Worm (Caenorhabditis elegans) whole organism, L3 larva: ENCODE measurements around the gene str-204.

Source experiments
- ceh-9 ChIP-seq: sonication (generic microtip); optimal IDR thresholded peaks from 2 replicates; lab custom pipeline; 2018; ENCODE audit warnings: missing biosample characterization, missing genetic modification characterization
- fos-1 ChIP-seq: fragments of 150-350 bp; optimal IDR thresholded peaks from 2 replicates; lab custom pipeline; 2014; ENCODE audit warnings: missing biosample characterization, missing genetic modification characterization
- lin-39 ChIP-seq: fragments of 150-350 bp; optimal IDR thresholded peaks from 2 replicates; lab custom pipeline; 2018; ENCODE audit warnings: missing biosample characterization, missing genetic modification reagents, missing genetic modification characterization
- nfya-1 ChIP-seq: sonication (generic microtip); optimal IDR thresholded peaks from 2 replicates; lab custom pipeline; 2017; ENCODE audit warnings: missing genetic modification characterization, mild to moderate bottlenecking, missing compliant biosample characterization, antibody characterized with exemption, moderate library complexity; ENCODE audit not compliant: insufficient read depth
- nhr-77 ChIP-seq: fragments of 150-350 bp; optimal IDR thresholded peaks from 2 replicates; lab custom pipeline; 2014; ENCODE audit warnings: missing biosample characterization, missing genetic modification characterization

DNA sequence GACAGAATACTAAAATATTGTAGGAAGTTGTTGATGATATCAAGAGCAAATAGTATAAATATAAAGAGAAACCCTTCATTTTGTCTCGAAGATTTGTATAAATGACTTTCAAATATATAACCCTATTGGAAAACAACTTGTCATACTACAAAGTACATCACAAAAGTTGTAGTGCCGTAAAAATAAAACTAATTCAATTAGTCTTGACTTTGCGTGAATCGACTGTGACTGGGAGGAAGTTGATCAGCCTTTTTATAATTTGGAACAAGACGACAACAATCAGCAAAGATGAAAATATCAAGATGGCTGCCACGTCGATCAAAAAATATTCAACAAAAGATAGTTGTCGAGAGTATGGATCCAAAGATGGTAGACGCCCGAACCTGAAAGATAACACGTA is 17.6 kb upstream of the str-204 start, which contains the start of gene ugt-40:
- TF ChIP-seq ceh-9 (no peak), nfya-1 (tag; lab: Kevin White, UChicago) (no peak), nhr-77 (tag; lab: Kevin White, UChicago) (no peak), lin-39 (tag; lab: Kevin White, UChicago) (no peak), fos-1 (no peak)
